Worm (Caenorhabditis elegans): ENCODE data around the gene sri-72.

The sri-72 gene

ce11 chrV:576918-577317 is 8.9 kb upstream of the sri-72 start:
- TF ChIP-seq hlh-13 (GFP tag; optimal IDR thresholded peaks at IDR 0.05) (no peak), hlh-30 (tag; optimal IDR thresholded peaks at IDR 0.05; ENCODE audit: insufficient read depth) (no peak), lin-11 (tag; optimal IDR thresholded peaks at IDR 0.05) (no peak)

ce11 chrV:576070-576469 is 8.1 kb upstream of the sri-72 start, which contains the start of gene K06H6.5:
TSS of gene K06H6.5 (plus strand) at chrV:576370.
- TF ChIP-seq hlh-8 (tag; optimal IDR thresholded peaks at IDR 0.05) (no peak), pag-3 (tag; optimal IDR thresholded peaks at IDR 0.05; ENCODE audit: borderline replicate concordance) (no peak), hlh-13 (GFP tag; optimal IDR thresholded peaks at IDR 0.05) (no peak), fkh-6 (tag; optimal IDR thresholded peaks at IDR 0.05) (no peak), ttx-3 (tag; optimal IDR thresholded peaks at IDR 0.05) (no peak), ceh-31 (tag; optimal IDR thresholded peaks at IDR 0.05) (no peak), ceh-34 (tag; optimal IDR thresholded peaks at IDR 0.05) (no peak), pat-9 (tag; optimal IDR thresholded peaks at IDR 0.05) (no peak), ceh-30 (tag; optimal IDR thresholded peaks at IDR 0.05) (no peak), ahr-1 (tag; optimal IDR thresholded peaks at IDR 0.05) (no peak)

ce11 chrV:574639-575038 is 6.6 kb upstream of the sri-72 start, which contains the start of gene C14C6.13:
TSS of gene C14C6.13 (minus strand) at chrV:574739.
- TF ChIP-seq unc-55 (GFP tag; optimal IDR thresholded peaks at IDR 0.05) (no peak), pat-9 (tag; optimal IDR thresholded peaks at IDR 0.05) (no peak), lim-6 (tag; optimal IDR thresholded peaks at IDR 0.05) (no peak), ama-1 (optimal IDR thresholded peaks at IDR 0.05) (no peak), K02D7.2 (tag; optimal IDR thresholded peaks at IDR 0.05) (no peak), ceh-6 (GFP tag; optimal IDR thresholded peaks at IDR 0.05) (no peak), madf-2 (tag; optimal IDR thresholded peaks at IDR 0.05) (no peak), ceh-31 (tag; optimal IDR thresholded peaks at IDR 0.05) (no peak), ceh-2 (tag; optimal IDR thresholded peaks at IDR 0.05) (no peak), syd-9 (tag; optimal IDR thresholded peaks at IDR 0.05) (no peak), ets-4 (tag; optimal IDR thresholded peaks at IDR 0.05) (no peak), unc-3 (GFP tag; conservative IDR thresholded peaks at IDR 0.05) (no peak), unc-3 (tag; optimal IDR thresholded peaks at IDR 0.05) (no peak), fax-1 (tag; optimal IDR thresholded peaks at IDR 0.05) (no peak)

ce11 chrV:565984-566383 is 2.0 kb downstream of the sri-72 start, which contains the start of gene sri-73:
TSS of gene sri-73 (minus strand) at chrV:566084.
- TF ChIP-seq elt-4 (tag; optimal IDR thresholded peaks at IDR 0.05) (no peak), ceh-14 (tag; optimal IDR thresholded peaks at IDR 0.05) (no peak), mec-3 (tag; optimal IDR thresholded peaks at IDR 0.05; ENCODE audit: borderline replicate concordance) (no peak), sox-4 (tag; optimal IDR thresholded peaks at IDR 0.05) (no peak), ceh-2 (tag; optimal IDR thresholded peaks at IDR 0.05) (no peak), hlh-6 (tag; optimal IDR thresholded peaks at IDR 0.05) (no peak), pros-1 (tag; optimal IDR thresholded peaks at IDR 0.05) (no peak), nfya-1 (tag; optimal IDR thresholded peaks at IDR 0.05) (no peak), ttx-3 (tag; optimal IDR thresholded peaks at IDR 0.05) (no peak), pqm-1 (tag; optimal IDR thresholded peaks at IDR 0.05) (no peak), che-1 (tag; optimal IDR thresholded peaks at IDR 0.05) (no peak)

- TF ChIP-seq tbx-7 (tag; optimal IDR thresholded peaks at IDR 0.05) = no peak
- TF ChIP-seq eyg-1 (tag; optimal IDR thresholded peaks at IDR 0.05) = no peak
- no peak for TF ChIP-seq C38D4.7 (GFP tag; optimal IDR thresholded peaks at IDR 0.05)
- TF ChIP-seq madf-2 (tag; optimal IDR thresholded peaks at IDR 0.05) = no peak
- no peak for TF ChIP-seq hlh-13 (GFP tag; optimal IDR thresholded peaks at IDR 0.05)
- TF ChIP-seq ets-4 (tag; optimal IDR thresholded peaks at IDR 0.05) = no peak
- TF ChIP-seq sdc-2 (tag; optimal IDR thresholded peaks at IDR 0.05) = no peak
- no peak for TF ChIP-seq unc-42 (tag; optimal IDR thresholded peaks at IDR 0.05)
- TF ChIP-seq ceh-9 (tag; optimal IDR thresholded peaks at IDR 0.05) = no peak
- no peak for TF ChIP-seq ztf-16 (tag; optimal IDR thresholded peaks at IDR 0.05)
- no peak for TF ChIP-seq sox-4 (tag; optimal IDR thresholded peaks at IDR 0.05)
- TF ChIP-seq tbx-2 (tag; optimal IDR thresholded peaks at IDR 0.05) = no peak
Measured at ce11 chrV:562834-563233, 5.2 kb downstream of the sri-72 start, which contains the start of gene C14C6.2. TSS of gene C14C6.2 (plus strand) at chrV:563134.
